Fruit fly (Drosophila melanogaster) whole organism, embryonic: ENCODE measurements around the gene Or7a.

Source experiments
- CG15073 ChIP-seq: fragments of 200-800 bp; sonication (Bioruptor generic); optimal IDR thresholded peaks from 2 replicates; lab custom pipeline; 2016; ENCODE audit warnings: missing biosample characterization, missing genetic modification characterization
- CG34376 ChIP-seq: fragments of 200-800 bp; sonication (Bioruptor generic); optimal IDR thresholded peaks from 2 replicates; lab custom pipeline; 2018; ENCODE audit warnings: missing biosample characterization, mild to moderate bottlenecking, missing genetic modification characterization
- bigmax ChIP-seq: fragments of 200-800 bp; sonication (Bioruptor generic); optimal IDR thresholded peaks from 2 replicates; lab custom pipeline; 2018; ENCODE audit warnings: missing biosample characterization, mild to moderate bottlenecking, missing genetic modification characterization
- inv ChIP-seq: fragments of 200-800 bp; sonication (Bioruptor generic); IDR thresholded peaks from 2 replicates; pipeline ENCODE4 v1.3.6; 2022; ENCODE audit warnings: missing biosample characterization, missing genetic modification characterization; ENCODE audit not compliant: partially characterized antibody

DNA sequence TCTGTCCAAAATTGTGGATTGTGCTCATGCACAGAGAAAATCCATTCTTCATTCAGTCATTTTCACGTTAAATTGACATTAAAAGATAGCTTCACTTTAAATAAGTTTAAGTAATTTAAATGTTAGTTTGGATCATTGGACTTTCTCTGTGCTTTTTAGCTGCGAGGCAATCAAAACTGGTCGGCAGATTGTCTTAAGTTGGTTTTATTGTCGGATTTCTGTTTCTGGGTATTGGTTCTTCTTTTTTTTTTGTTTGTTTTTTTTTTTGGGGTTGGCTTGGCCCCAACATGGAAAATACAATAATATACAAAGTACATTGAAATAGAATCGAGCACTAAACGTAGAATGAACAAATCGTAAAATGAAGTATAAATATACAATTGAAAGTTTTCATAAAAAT lies 4.7 kb upstream of the Or7a start, which contains the start of gene CG2278:
- TF ChIP-seq inv (GFP tag; lab: Robert Waterston, UW) (no peak), CG15073 (GFP tag; lab: Kevin White, UChicago) (no peak), CG34376 (no peak), bigmax (GFP tag; lab: Kevin White, UChicago) (no peak)
